Fruit fly (Drosophila melanogaster): ENCODE measurements around the gene CG4907.
A peak's percentile ranks its signal among the peaks of the same experiment; 100 is the strongest.

The CG4907 gene

DNA sequence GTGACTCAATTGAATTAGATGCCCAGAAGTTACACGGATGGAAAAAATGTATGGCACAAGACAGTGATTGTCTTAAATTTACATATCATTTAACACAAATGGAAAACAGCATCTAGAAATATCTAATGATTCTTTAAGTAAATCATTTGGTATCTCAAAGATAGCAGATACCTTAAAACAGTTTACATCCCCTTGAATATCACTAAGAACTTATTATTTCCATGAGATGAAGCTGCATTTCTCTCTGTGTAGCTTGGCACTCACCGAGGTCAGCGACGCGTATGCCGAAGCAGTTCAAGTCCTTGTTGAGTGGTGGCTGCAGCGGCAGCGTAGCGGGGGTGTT, 9.0 kb upstream of the CG4907 start (continued):
- TF ChIP-seq CG3847 (GFP tag; IDR thresholded peaks at IDR 0.05) (0 out of 2 replicates have a peak, but pooled peaks have one; percentile 18), CG10267 (tag; optimal IDR thresholded peaks at IDR 0.05) (peak; percentile 51), seq (GFP tag; IDR thresholded peaks at IDR 0.05) (peak; percentile 57), scrt (GFP tag; optimal IDR thresholded peaks at IDR 0.05) (no peak), Six4 (GFP tag; optimal IDR thresholded peaks at IDR 0.05) (no peak), NFAT (GFP tag; IDR thresholded peaks at IDR 0.05) (no peak), Eip74EF (GFP tag; optimal IDR thresholded peaks at IDR 0.05) (no peak), CG1233 (GFP tag; optimal IDR thresholded peaks at IDR 0.05) (peak; percentile 3), cas (GFP tag; IDR thresholded peaks at IDR 0.05) (no peak), slp2 (GFP tag; optimal IDR thresholded peaks at IDR 0.05) (no peak), CG6683 (GFP tag; optimal IDR thresholded peaks at IDR 0.05) (no peak), gsb-n (tag; optimal IDR thresholded peaks at IDR 0.05) (no peak), CG7745 (tag; optimal IDR thresholded peaks at IDR 0.05) (no peak), CG1529 (GFP tag; optimal IDR thresholded peaks at IDR 0.05) (no peak), bowl (GFP tag; IDR thresholded peaks at IDR 0.05) (no peak), Usf (GFP tag; optimal IDR thresholded peaks at IDR 0.05) (no peak), Fer3 (tag; optimal IDR thresholded peaks at IDR 0.05) (peak; percentile 16), gro (GFP tag; optimal IDR thresholded peaks at IDR 0.05) (no peak), gcm2 (GFP tag; optimal IDR thresholded peaks at IDR 0.05) (no peak), CG4730 (GFP tag; IDR thresholded peaks at IDR 0.05) (no peak), Dref (GFP tag; IDR thresholded peaks at IDR 0.05) (no peak), Hr3 (GFP tag; optimal IDR thresholded peaks at IDR 0.05) (peak; percentile 6), sug (tag; optimal IDR thresholded peaks at IDR 0.05) (no peak), zen (tag; optimal IDR thresholded peaks at IDR 0.05) (peak; percentile 16), Rfx (GFP tag; IDR thresholded peaks at IDR 0.05) (no peak), twi (tag; optimal IDR thresholded peaks at IDR 0.05) (no peak), nmo (GFP tag; optimal IDR thresholded peaks at IDR 0.05) (peak; percentile 61), Oli (tag; optimal IDR thresholded peaks at IDR 0.05) (peak; percentile 44), disco-r (GFP tag; optimal IDR thresholded peaks at IDR 0.05) (no peak), CG9932 (GFP tag; IDR thresholded peaks at IDR 0.05) (no peak), pho (GFP tag; optimal IDR thresholded peaks at IDR 0.05) (no peak), CG31365 (tag; optimal IDR thresholded peaks at IDR 0.05) (no peak), CG8765 (GFP tag; IDR thresholded peaks at IDR 0.05) (no peak), Bteb2 (GFP tag; optimal IDR thresholded peaks at IDR 0.05) (no peak), Gsc (GFP tag; IDR thresholded peaks at IDR 0.05) (no peak), Dek (tag; optimal IDR thresholded peaks at IDR 0.05) (no peak), fd96Cb (tag; optimal IDR thresholded peaks at IDR 0.05) (peak; percentile 33), sqz (GFP tag; optimal IDR thresholded peaks at IDR 0.05) (no peak), CG12769 (tag; optimal IDR thresholded peaks at IDR 0.05) (no peak), bsh (GFP tag; optimal IDR thresholded peaks at IDR 0.05) (peak in 1 of 2 experiments; percentile 48), az2 (GFP tag; optimal IDR thresholded peaks at IDR 0.05) (no peak), CG3726 (GFP tag; IDR thresholded peaks at IDR 0.05) (no peak), Atf-2 (GFP tag; optimal IDR thresholded peaks at IDR 0.05) (no peak), vfl (GFP tag; optimal IDR thresholded peaks at IDR 0.05) (no peak), CG33557 (GFP tag; optimal IDR thresholded peaks at IDR 0.05) (no peak), Hey (tag; optimal IDR thresholded peaks at IDR 0.05) (no peak), CrebB (tag; optimal IDR thresholded peaks at IDR 0.05) (no peak), CG15514 (GFP tag; optimal IDR thresholded peaks at IDR 0.05) (no peak), CG6654 (GFP tag; optimal IDR thresholded peaks at IDR 0.05) (no peak), Abd-B (GFP tag; optimal IDR thresholded peaks at IDR 0.05) (no peak), D19B (GFP tag; optimal IDR thresholded peaks at IDR 0.05) (no peak), Hand (GFP tag; optimal IDR thresholded peaks at IDR 0.05) (no peak)

Measured in whole organism, embryonic.